Worm (Caenorhabditis elegans) whole organism, L3 larva: ENCODE results near the gene B0252.8.

ENCODE experiments used
- elt-3 ChIP-seq, 3 experiments: fragments of 150-350 bp in 1 of 3; sonication (generic microtip) in 2 of 3; optimal IDR thresholded peaks; 2 replicates in 2 of 3; 4 replicates in 1 of 3; lab custom pipeline; 2014 to 2017; ENCODE audit warnings: missing biosample characterization in 3 of 3, missing genetic modification characterization in 3 of 3
- jun-1 ChIP-seq: fragments of 150-350 bp; optimal IDR thresholded peaks from 2 replicates; lab custom pipeline; 2014; ENCODE audit warnings: missing biosample characterization, missing genetic modification reagents, missing genetic modification characterization
- lin-39 ChIP-seq: fragments of 150-350 bp; optimal IDR thresholded peaks from 2 replicates; lab custom pipeline; 2018; ENCODE audit warnings: missing biosample characterization, missing genetic modification reagents, missing genetic modification characterization

DNA sequence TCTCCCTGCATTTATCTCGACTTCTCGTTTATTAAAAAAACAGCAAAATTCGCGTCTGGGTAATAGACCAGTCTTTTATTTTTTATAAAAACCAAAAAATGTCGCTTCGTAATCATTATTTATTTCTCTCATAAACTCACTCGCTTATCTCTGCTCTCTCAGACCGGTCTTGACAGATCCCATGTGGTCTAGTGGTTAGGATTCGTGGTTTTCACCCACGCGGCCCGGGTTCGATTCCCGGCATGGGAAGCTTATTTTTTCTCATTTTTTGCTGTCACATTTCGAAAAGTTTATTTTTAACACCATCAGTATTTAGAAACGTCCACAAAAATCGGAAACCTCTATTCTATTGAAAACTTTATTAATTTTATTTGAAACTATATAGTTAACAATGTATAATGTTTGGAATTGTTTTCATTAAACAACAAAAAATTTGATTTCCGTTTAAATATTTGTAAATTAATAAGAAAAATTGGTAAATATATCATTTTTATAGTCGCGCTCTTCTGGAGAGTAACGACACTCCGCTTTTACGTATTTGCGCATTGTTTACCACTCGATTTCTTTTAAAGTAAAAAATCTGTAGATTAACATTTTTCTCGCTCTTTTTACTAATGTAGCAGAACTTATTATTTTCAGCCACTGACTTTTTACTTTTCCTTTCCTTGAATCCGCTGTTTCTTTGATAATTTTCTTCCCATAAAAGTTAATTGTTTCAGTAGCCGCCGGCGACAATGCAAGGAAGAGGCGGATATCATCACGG, 17.8 kb upstream of the B0252.8 start, which contains the start of gene hrpl-1:
- TF ChIP-seq lin-39 (tag; lab: Kevin White, UChicago) (no peak), elt-3 (tag; optimal IDR thresholded peaks at IDR 0.05; lab: Kevin White, UChicago) (no peak), jun-1 (tag; lab: Kevin White, UChicago) (no peak)
